Worm (Caenorhabditis elegans) whole organism, midembryonic: ENCODE results near the gene arrd-16.

Experiments
- cog-1 ChIP-seq: sonication (generic microtip); optimal IDR thresholded peaks from 2 replicates; lab custom pipeline; 2016; ENCODE audit warnings: missing genetic modification characterization, missing compliant biosample characterization
- flt-1 ChIP-seq: fragments of 200-800 bp; sonication (Bioruptor generic); IDR thresholded peaks from 2 replicates; pipeline ENCODE4 v1.3.6; 2022; ENCODE audit warnings: missing genetic modification characterization, missing compliant biosample characterization
- ref-1 ChIP-seq: fragments of 200-800 bp; sonication (Bioruptor generic); conservative IDR thresholded peaks from 2 replicates; pipeline ENCODE4 v1.3.6; 2022; ENCODE audit warnings: missing genetic modification reagents, missing genetic modification characterization, missing compliant biosample characterization
- ztf-23 ChIP-seq: fragments of 200-800 bp; sonication (Bioruptor generic); IDR thresholded peaks from 2 replicates; pipeline ENCODE4 v1.3.6; 2022; ENCODE audit warnings: missing genetic modification reagents, missing genetic modification characterization, missing compliant biosample characterization
- ztf-29 ChIP-seq: fragments of 200-800 bp; sonication (Bioruptor generic); IDR thresholded peaks from 2 replicates; pipeline ENCODE4 v1.3.6; 2022; ENCODE audit warnings: missing genetic modification reagents, missing genetic modification characterization, missing compliant biosample characterization

ce11 chrIII:12443880-12444279, 40.7 kb upstream of the arrd-16 start:
- TF ChIP-seq ztf-29 (GFP tag; lab: Robert Waterston, UW) (no peak), cog-1 (tag; lab: Kevin White, UChicago) (no peak), ref-1 (GFP tag; lab: Robert Waterston, UW) (no peak), flt-1 (no peak), ztf-23 (GFP tag; lab: Robert Waterston, UW) (no peak)
